Worm (Caenorhabditis elegans): ENCODE data around the gene srxa-5.
"Not testable (repeated sequence)": the region's sequence is repeated elsewhere in the genome, so short reads cannot be mapped to it uniquely, and the experiment has no call there.

- not testable (repeated sequence) for TF ChIP-seq mdl-1 (tag; optimal IDR thresholded peaks at IDR 0.05); ama-1 (optimal IDR thresholded peaks at IDR 0.05); ztf-11 (tag; optimal IDR thresholded peaks at IDR 0.05); jun-1 (tag; optimal IDR thresholded peaks at IDR 0.05); nhr-11 (tag; optimal IDR thresholded peaks at IDR 0.05); unc-62 (GFP tag; optimal IDR thresholded peaks at IDR 0.05); lin-39 (tag; optimal IDR thresholded peaks at IDR 0.05)
- TF ChIP-seq lin-15B (tag; optimal IDR thresholded peaks at IDR 0.05), result peak; percentile 21
- TF ChIP-seq tbx-2 (tag; optimal IDR thresholded peaks at IDR 0.05), result peak; percentile 21
- TF ChIP-seq snpc-4 (tag; optimal IDR thresholded peaks at IDR 0.05), result peak; percentile 25
- peak; percentile 30 for TF ChIP-seq pha-4 (tag; optimal IDR thresholded peaks at IDR 0.05)
These were observed 18.7 kb downstream of the srxa-5 start, which contains the start of gene C09E7.7 for ce11 chrIII:6551187-6552058.

Data from whole organism, L3 larva.